Fruit fly (Drosophila melanogaster) whole organism, embryonic: ENCODE data around the gene sosie.

Experiments used
- Bgb ChIP-seq: fragments of 200-800 bp; sonication (Bioruptor generic); IDR thresholded peaks from 2 replicates; pipeline ENCODE4 v1.3.6; 2022; ENCODE audit warnings: missing biosample characterization, missing genetic modification characterization; ENCODE audit not compliant: partially characterized antibody
- CG11560 ChIP-seq: fragments of 200-800 bp; sonication (Bioruptor generic); IDR thresholded peaks from 3 replicates; pipeline ENCODE4 v1.3.6; 2022; ENCODE audit warnings: missing biosample characterization, missing genetic modification characterization
- CG12299 ChIP-seq: fragments of 200-800 bp; sonication (Bioruptor generic); optimal IDR thresholded peaks from 2 replicates; lab custom pipeline; 2018; ENCODE audit warnings: missing biosample characterization, mild to moderate bottlenecking, missing genetic modification characterization
- CG13287 ChIP-seq: fragments of 200-800 bp; sonication (Bioruptor generic); IDR thresholded peaks from 2 replicates; pipeline ENCODE4 v1.3.6; 2022; ENCODE audit warnings: missing biosample characterization, missing genetic modification characterization; ENCODE audit not compliant: partially characterized antibody
- CG15514 ChIP-seq: fragments of 200-800 bp; sonication (Bioruptor generic); optimal IDR thresholded peaks from 3 replicates; lab custom pipeline; 2017; ENCODE audit warnings: missing biosample characterization, missing genetic modification characterization, mild to moderate bottlenecking, moderate library complexity, missing genetic modification reagents
- CG16863 ChIP-seq: fragments of 200-800 bp; sonication (Bioruptor generic); optimal IDR thresholded peaks from 3 replicates; lab custom pipeline; 2016; ENCODE audit warnings: missing biosample characterization, missing genetic modification characterization
- CG17802 ChIP-seq: fragments of 200-800 bp; sonication (Bioruptor generic); optimal IDR thresholded peaks from 2 replicates; lab custom pipeline; 2018; ENCODE audit warnings: missing biosample characterization, mild to moderate bottlenecking, missing genetic modification characterization, moderate library complexity
- CG17829 ChIP-seq: fragments of 200-800 bp; optimal IDR thresholded peaks from 2 replicates; lab custom pipeline; 2019; ENCODE audit warnings: missing biosample characterization, mild to moderate bottlenecking, missing genetic modification characterization, moderate library complexity
- CG1832 ChIP-seq: fragments of 200-800 bp; sonication (Bioruptor generic); optimal IDR thresholded peaks from 2 replicates; lab custom pipeline; 2017; ENCODE audit warnings: missing biosample characterization, mild to moderate bottlenecking, missing genetic modification characterization, inconsistent platforms
- CG2120 ChIP-seq: fragments of 200-800 bp; sonication (Bioruptor generic); optimal IDR thresholded peaks from 3 replicates; lab custom pipeline; 2016; ENCODE audit warnings: missing biosample characterization, missing genetic modification characterization
- CG30403 ChIP-seq: fragments of 200-800 bp; sonication (Bioruptor generic); optimal IDR thresholded peaks from 3 replicates; lab custom pipeline; 2016; ENCODE audit warnings: missing biosample characterization, missing genetic modification characterization
- CG30431 ChIP-seq: fragments of 200-800 bp; sonication (Bioruptor generic); optimal IDR thresholded peaks from 2 replicates; lab custom pipeline; 2017; ENCODE audit warnings: missing biosample characterization, missing genetic modification characterization
- CG34376 ChIP-seq: fragments of 200-800 bp; sonication (Bioruptor generic); optimal IDR thresholded peaks from 2 replicates; lab custom pipeline; 2018; ENCODE audit warnings: missing biosample characterization, mild to moderate bottlenecking, missing genetic modification characterization
- CG7372 ChIP-seq: fragments of 200-800 bp; sonication (Bioruptor generic); IDR thresholded peaks from 2 replicates; pipeline ENCODE4 v1.3.6; 2022; ENCODE audit warnings: missing biosample characterization, missing genetic modification characterization
- CG7556 ChIP-seq: fragments of 200-800 bp; sonication (Bioruptor generic); optimal IDR thresholded peaks from 2 replicates; lab custom pipeline; 2017; ENCODE audit warnings: missing biosample characterization, mild to moderate bottlenecking, missing genetic modification characterization
- CG8359 ChIP-seq: fragments of 200-800 bp; sonication (Bioruptor generic); optimal IDR thresholded peaks from 2 replicates; lab custom pipeline; 2017; ENCODE audit warnings: missing biosample characterization, mild to moderate bottlenecking, missing genetic modification characterization, borderline replicate concordance
- Dbx ChIP-seq: fragments of 200-800 bp; sonication (Bioruptor generic); IDR thresholded peaks from 3 replicates; pipeline ENCODE4 v1.3.6; 2022; ENCODE audit warnings: missing biosample characterization, missing genetic modification characterization
- Dip3 ChIP-seq: fragments of 200-800 bp; sonication (Bioruptor generic); optimal IDR thresholded peaks from 3 replicates; lab custom pipeline; 2016; ENCODE audit warnings: missing biosample characterization, missing genetic modification characterization
- Dll ChIP-seq: fragments of 200-800 bp; sonication (Bioruptor generic); IDR thresholded peaks from 4 replicates; pipeline ENCODE4 v1.3.6; 2022; ENCODE audit warnings: missing biosample characterization, missing genetic modification characterization; ENCODE audit not compliant: partially characterized antibody
- E2f2 ChIP-seq: fragments of 200-800 bp; sonication (Bioruptor generic); IDR thresholded peaks from 2 replicates; pipeline ENCODE4 v1.3.6; 2022; ENCODE audit warnings: missing biosample characterization, missing genetic modification characterization
- Elba2 ChIP-seq: fragments of 200-800 bp; sonication (Bioruptor generic); optimal IDR thresholded peaks from 3 replicates; lab custom pipeline; 2016; ENCODE audit warnings: missing biosample characterization, missing genetic modification characterization
- H15 ChIP-seq: fragments of 200-800 bp; sonication (Bioruptor generic); IDR thresholded peaks from 3 replicates; pipeline ENCODE4 v1.3.6; 2022; ENCODE audit warnings: missing biosample characterization, missing genetic modification characterization
- H2.0 ChIP-seq: fragments of 200-800 bp; sonication (Bioruptor generic); IDR thresholded peaks from 2 replicates; pipeline ENCODE4 v1.3.6; 2022; ENCODE audit warnings: missing biosample characterization, missing genetic modification characterization
- HLH4C ChIP-seq: fragments of 200-800 bp; sonication (Bioruptor generic); IDR thresholded peaks from 3 replicates; pipeline ENCODE4 v1.3.6; 2022; ENCODE audit warnings: missing biosample characterization, missing genetic modification characterization; ENCODE audit not compliant: partially characterized antibody
- HLH54F ChIP-seq: fragments of 200-800 bp; sonication (Bioruptor generic); optimal IDR thresholded peaks from 3 replicates; lab custom pipeline; 2016; ENCODE audit warnings: missing biosample characterization, missing genetic modification characterization
- Pdp1 ChIP-seq, 2 experiments: fragments of 200-800 bp; sonication (Bioruptor generic); optimal IDR thresholded peaks; 3 replicates each; lab custom pipeline; 2016; ENCODE audit warnings: missing biosample characterization in 2 of 2, missing genetic modification characterization in 2 of 2, mild to moderate bottlenecking in 1 of 2, moderate library complexity in 1 of 2
- Ptx1 ChIP-seq: fragments of 200-800 bp; sonication (Bioruptor generic); IDR thresholded peaks from 2 replicates; pipeline ENCODE4 v1.3.6; 2022; ENCODE audit warnings: missing biosample characterization, missing genetic modification characterization
- Six4 ChIP-seq: fragments of 200-800 bp; sonication (Bioruptor generic); optimal IDR thresholded peaks from 2 replicates; lab custom pipeline; 2016; ENCODE audit warnings: missing biosample characterization, missing genetic modification characterization
- TFAM ChIP-seq: fragments of 200-800 bp; sonication (Bioruptor generic); optimal IDR thresholded peaks from 2 replicates; lab custom pipeline; 2017; ENCODE audit warnings: missing biosample characterization, missing genetic modification characterization, inconsistent platforms
- Usf ChIP-seq: fragments of 200-800 bp; sonication (Bioruptor generic); optimal IDR thresholded peaks from 2 replicates; lab custom pipeline; 2017; ENCODE audit warnings: missing genotype, missing biosample characterization, missing genetic modification characterization
- bbx ChIP-seq: fragments of 200-800 bp; sonication (Bioruptor generic); IDR thresholded peaks from 2 replicates; pipeline ENCODE4 v1.3.6; 2022; ENCODE audit warnings: missing biosample characterization, missing genetic modification characterization; ENCODE audit not compliant: partially characterized antibody
- cg ChIP-seq: fragments of 200-800 bp; sonication (Bioruptor generic); optimal IDR thresholded peaks from 3 replicates; lab custom pipeline; 2019; ENCODE audit warnings: missing biosample characterization, mild to moderate bottlenecking, missing genetic modification characterization, moderate library complexity
- croc ChIP-seq: fragments of 200-800 bp; sonication (Bioruptor generic); conservative IDR thresholded peaks from 3 replicates; pipeline ENCODE4 v1.3.6; 2022; ENCODE audit warnings: missing biosample characterization, missing genetic modification characterization
- dm ChIP-seq: fragments of 200-800 bp; sonication (Bioruptor generic); optimal IDR thresholded peaks from 3 replicates; lab custom pipeline; 2016; ENCODE audit warnings: missing biosample characterization, missing genetic modification characterization
- ewg ChIP-seq: fragments of 200-800 bp; sonication (Bioruptor generic); optimal IDR thresholded peaks from 3 replicates; lab custom pipeline; 2017; ENCODE audit warnings: mild to moderate bottlenecking, missing biosample characterization, missing genetic modification reagents, missing genetic modification characterization
- eyg ChIP-seq: fragments of 200-800 bp; sonication (Bioruptor generic); optimal IDR thresholded peaks from 3 replicates; lab custom pipeline; 2016; ENCODE audit warnings: missing biosample characterization, missing genetic modification characterization
- fu2 ChIP-seq: fragments of 200-800 bp; sonication (Bioruptor generic); optimal IDR thresholded peaks from 2 replicates; lab custom pipeline; 2016; ENCODE audit warnings: missing biosample characterization, missing genetic modification characterization
- gro ChIP-seq: fragments of 200-800 bp; sonication (Bioruptor generic); optimal IDR thresholded peaks from 2 replicates; lab custom pipeline; 2016; ENCODE audit warnings: missing biosample characterization, missing genetic modification characterization
- ind ChIP-seq: fragments of 200-800 bp; sonication (Bioruptor generic); optimal IDR thresholded peaks from 3 replicates; lab custom pipeline; 2016; ENCODE audit warnings: missing biosample characterization, missing genetic modification characterization
- kay ChIP-seq: fragments of 200-800 bp; sonication (Bioruptor generic); optimal IDR thresholded peaks from 2 replicates; lab custom pipeline; 2016; ENCODE audit warnings: missing biosample characterization, missing genetic modification characterization
- luna ChIP-seq: fragments of 200-800 bp; sonication (Bioruptor generic); optimal IDR thresholded peaks from 2 replicates; lab custom pipeline; 2016; ENCODE audit warnings: missing biosample characterization, missing genetic modification characterization
- psq ChIP-seq: fragments of 200-800 bp; sonication (Bioruptor generic); optimal IDR thresholded peaks from 2 replicates; lab custom pipeline; 2017; ENCODE audit warnings: missing biosample characterization, missing genetic modification characterization
- pum ChIP-seq: fragments of 200-800 bp; sonication (Bioruptor generic); optimal IDR thresholded peaks from 2 replicates; lab custom pipeline; 2016; ENCODE audit warnings: missing biosample characterization, missing genetic modification characterization
- pzg ChIP-seq: fragments of 200-800 bp; sonication (Bioruptor generic); optimal IDR thresholded peaks from 3 replicates; lab custom pipeline; 2018; ENCODE audit warnings: missing biosample characterization, mild to moderate bottlenecking, missing genetic modification characterization, moderate library complexity
- sc ChIP-seq, 3 experiments: fragments of >200 bp in 2 of 3; fragments of 200-800 bp in 1 of 3; sonication (Bioruptor generic) in 1 of 3; optimal IDR thresholded peaks; 2 replicates in 2 of 3; 3 replicates in 1 of 3; lab custom pipeline; 2017; ENCODE audit warnings: mild to moderate bottlenecking in 1 of 3, missing biosample characterization in 1 of 3, missing genetic modification characterization in 1 of 3, missing genetic modification reagents in 1 of 3
- slp2 ChIP-seq: fragments of 200-800 bp; sonication (Bioruptor generic); optimal IDR thresholded peaks from 2 replicates; lab custom pipeline; 2016; ENCODE audit warnings: missing biosample characterization, missing genetic modification characterization
- sob ChIP-seq: fragments of 200-800 bp; sonication (Bioruptor generic); IDR thresholded peaks from 2 replicates; pipeline ENCODE4 v1.3.6; 2022; ENCODE audit warnings: missing biosample characterization, missing genetic modification characterization
- tin ChIP-seq: fragments of 200-800 bp; sonication (Bioruptor generic); optimal IDR thresholded peaks from 3 replicates; lab custom pipeline; 2016; ENCODE audit warnings: missing biosample characterization, missing genetic modification characterization
- vnd ChIP-seq: fragments of 200-800 bp; sonication (Bioruptor generic); IDR thresholded peaks from 3 replicates; pipeline ENCODE4 v1.3.6; 2022; ENCODE audit warnings: missing biosample characterization, missing genetic modification characterization; ENCODE audit not compliant: partially characterized antibody
- vvl ChIP-seq: fragments of 200-800 bp; sonication (Bioruptor generic); IDR thresholded peaks from 2 replicates; pipeline ENCODE4 v1.3.6; 2022; ENCODE audit warnings: missing biosample characterization, missing genetic modification characterization

The sosie gene

DNA sequence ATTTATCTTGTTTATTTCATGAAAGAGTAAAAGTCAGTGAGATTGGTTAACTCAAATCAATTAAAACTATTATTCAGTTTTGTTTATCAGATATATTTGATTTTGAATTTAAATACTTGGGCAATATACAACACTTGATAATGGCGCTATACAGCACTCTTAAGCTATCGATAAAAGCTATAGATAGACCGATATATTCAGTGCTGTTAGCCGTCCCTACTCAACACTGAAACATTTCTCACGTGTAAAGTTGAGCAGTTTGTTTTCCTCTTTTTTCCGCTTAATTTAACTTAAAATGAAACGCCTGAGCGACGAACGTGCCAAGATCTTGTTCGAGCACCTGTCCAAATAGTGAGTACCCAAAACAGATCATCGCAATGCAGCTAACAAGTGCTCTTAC lies 16.7 kb downstream of the sosie start, which contains the start of gene CG7006 (continued):
- TF ChIP-seq Ptx1 (GFP tag; lab: Robert Waterston, UW) = peak; percentile 64
- TF ChIP-seq tin (GFP tag; lab: Kevin White, UChicago) = peak; percentile 71
- peak; percentile 73 for TF ChIP-seq HLH4C (GFP tag; lab: Robert Waterston, UW)
- peak; percentile 88 for TF ChIP-seq vvl (GFP tag; lab: Robert Waterston, UW)
- no peak for TF ChIP-seq croc
- peak; percentile 35 for TF ChIP-seq Six4 (GFP tag; lab: Kevin White, UChicago)
- no peak for TF ChIP-seq TFAM (GFP tag; lab: Kevin White, UChicago)
- TF ChIP-seq H15 (GFP tag; lab: Robert Waterston, UW) = peak; percentile 50; the same call in 1 of the 3 replicates
- peak; percentile 15 for TF ChIP-seq ewg (GFP tag; lab: Kevin White, UChicago)
- TF ChIP-seq Dbx (GFP tag; lab: Robert Waterston, UW) = peak; percentile 90
- TF ChIP-seq CG17802 (tag; lab: Kevin White, UChicago) = peak; percentile 36
- peak; percentile 55 for TF ChIP-seq Usf (GFP tag; lab: Kevin White, UChicago)
- TF ChIP-seq vnd (GFP tag; lab: Robert Waterston, UW) = peak; percentile 55; the same call in 2 of the 3 replicates
- no peak for TF ChIP-seq CG1832 (GFP tag; lab: Kevin White, UChicago)
- peak; percentile 94 for TF ChIP-seq CG2120 (GFP tag; lab: Kevin White, UChicago)
- peak; percentile 8 for TF ChIP-seq psq (GFP tag; lab: Kevin White, UChicago)
- peak; percentile 69 for TF ChIP-seq H2.0 (GFP tag; lab: Robert Waterston, UW)
- peak; percentile 58 for TF ChIP-seq pum
- no peak for TF ChIP-seq CG30431
- peak; percentile 33 for TF ChIP-seq CG34376
- peak; percentile 49; the same call in 1 of the 2 replicates for TF ChIP-seq CG7372
- peak; percentile 85 for TF ChIP-seq CG13287 (GFP tag; lab: Robert Waterston, UW)
- peak; percentile 95 for TF ChIP-seq sob
- TF ChIP-seq pzg (GFP tag; lab: Kevin White, UChicago) = peak; percentile 94
- TF ChIP-seq Elba2 = peak; percentile 10
- peak; percentile 75 for TF ChIP-seq Dip3 (GFP tag; lab: Kevin White, UChicago)
- peak; percentile 16 for TF ChIP-seq luna (GFP tag; lab: Kevin White, UChicago)
- peak; percentile 87 for TF ChIP-seq HLH54F (GFP tag; lab: Kevin White, UChicago)
- TF ChIP-seq Pdp1 (GFP tag; optimal IDR thresholded peaks at IDR 0.05; lab: Kevin White, UChicago) = peak; percentile 65 to 78
- peak; percentile 76 for TF ChIP-seq fu2 (GFP tag; lab: Kevin White, UChicago)
- peak; percentile 62 for TF ChIP-seq CG17829 (tag; lab: Kevin White, UChicago)
- peak; percentile 80 for TF ChIP-seq CG30403 (GFP tag; lab: Kevin White, UChicago)
- TF ChIP-seq CG16863 (GFP tag; lab: Kevin White, UChicago) = peak; percentile 43
- TF ChIP-seq gro (GFP tag; lab: Kevin White, UChicago) = peak; percentile 87
- TF ChIP-seq CG7556 (GFP tag; lab: Kevin White, UChicago) = peak; percentile 52
- TF ChIP-seq Bgb (GFP tag; lab: Robert Waterston, UW) = peak; percentile 89
- TF ChIP-seq slp2 (GFP tag; lab: Kevin White, UChicago) = peak; percentile 60
- peak; percentile 50 for TF ChIP-seq eyg (GFP tag; lab: Kevin White, UChicago)
- no peak for TF ChIP-seq sc (optimal IDR thresholded peaks at IDR 0.05; lab: Kevin White, UChicago)
- no peak for TF ChIP-seq sc (GFP tag; optimal IDR thresholded peaks at IDR 0.05; lab: Kevin White, UChicago)
- peak; percentile 96 for TF ChIP-seq E2f2 (GFP tag; lab: Robert Waterston, UW)
- TF ChIP-seq bbx (GFP tag; lab: Robert Waterston, UW) = peak; percentile 76
- peak; percentile 62 for TF ChIP-seq CG15514 (GFP tag; lab: Kevin White, UChicago)
- no peak for TF ChIP-seq CG12299 (tag; lab: Kevin White, UChicago)
- peak; percentile 69 for TF ChIP-seq kay (GFP tag; lab: Kevin White, UChicago)
- peak; percentile 94 for TF ChIP-seq dm (GFP tag; lab: Kevin White, UChicago)
- TF ChIP-seq Dll (GFP tag; lab: Robert Waterston, UW) = peak; percentile 80
- peak; percentile 60; the same call in 2 of the 3 replicates for TF ChIP-seq CG11560 (tag; lab: Robert Waterston, UW)
- TF ChIP-seq CG8359 (GFP tag; lab: Kevin White, UChicago) = no peak
- no peak for TF ChIP-seq cg (GFP tag; lab: Kevin White, UChicago)
- TF ChIP-seq ind = peak; percentile 78
